Worm (Caenorhabditis elegans) whole organism, L4 larva: Measurements from ENCODE around the gene pals-26.

Experiments used
- F26F4.8 ChIP-seq: fragments of 200-800 bp; sonication (Bioruptor generic); conservative IDR thresholded peaks from 2 replicates; pipeline ENCODE4 v1.3.6; 2022; ENCODE audit warnings: missing genetic modification characterization, missing compliant biosample characterization
- F37D6.2 ChIP-seq: sonication (generic microtip); optimal IDR thresholded peaks from 2 replicates; lab custom pipeline; 2016; ENCODE audit warnings: mild to moderate bottlenecking, missing genetic modification characterization, missing compliant biosample characterization
- T20F7.1 ChIP-seq: fragments of 200-800 bp; sonication (Bioruptor generic); optimal IDR thresholded peaks from 2 replicates; lab custom pipeline; 2018; ENCODE audit warnings: mild to moderate bottlenecking, missing genetic modification characterization, missing compliant biosample characterization
- T26A8.4 ChIP-seq: fragments of 200-800 bp; sonication (Bioruptor generic); IDR thresholded peaks from 2 replicates; pipeline ENCODE4 v1.3.6; 2022; ENCODE audit warnings: missing genetic modification characterization, missing compliant biosample characterization
- ZK546.5 ChIP-seq, 2 experiments: sonication (generic microtip); optimal IDR thresholded peaks; 2 replicates each; lab custom pipeline; 2017; ENCODE audit warnings: missing biosample characterization in 2 of 2, missing genetic modification characterization in 2 of 2
- ceh-32 ChIP-seq: sonication (generic microtip); optimal IDR thresholded peaks from 2 replicates; lab custom pipeline; 2016; ENCODE audit warnings: mild to moderate bottlenecking, missing genetic modification characterization, missing compliant biosample characterization; ENCODE audit not compliant: poor library complexity
- daf-8 ChIP-seq: fragments of 200-800 bp; sonication (Bioruptor generic); IDR thresholded peaks from 2 replicates; pipeline ENCODE4 v1.3.6; 2022; ENCODE audit warnings: missing genetic modification characterization, missing compliant biosample characterization
- dmd-6 ChIP-seq: fragments of 200-800 bp; sonication (Bioruptor generic); IDR thresholded peaks from 2 replicates; pipeline ENCODE4 v1.3.6; 2022; ENCODE audit warnings: missing genetic modification reagents, missing genetic modification characterization, missing compliant biosample characterization
- dmd-9 ChIP-seq: fragments of 200-800 bp; sonication (Bioruptor generic); IDR thresholded peaks from 2 replicates; pipeline ENCODE4 v1.3.6; 2022; ENCODE audit warnings: missing genetic modification reagents, missing genetic modification characterization, missing compliant biosample characterization
- dpl-1 ChIP-seq: fragments of 150-350 bp; optimal IDR thresholded peaks from 2 replicates; lab custom pipeline; 2014; ENCODE audit warnings: missing biosample characterization, missing genetic modification reagents, missing genetic modification characterization
- egl-27 ChIP-seq: sonication (generic microtip); optimal IDR thresholded peaks from 3 replicates; lab custom pipeline; 2017; ENCODE audit warnings: missing biosample characterization, missing genetic modification reagents, missing genetic modification characterization
- egl-43 ChIP-seq: fragments of 200-800 bp; sonication (Bioruptor generic); IDR thresholded peaks from 2 replicates; pipeline ENCODE4 v1.3.6; 2022; ENCODE audit warnings: missing genetic modification reagents, missing genetic modification characterization, missing compliant biosample characterization
- lim-7 ChIP-seq: fragments of 200-800 bp; sonication (Bioruptor generic); IDR thresholded peaks from 2 replicates; pipeline ENCODE4 v1.3.6; 2022; ENCODE audit warnings: missing genetic modification characterization, missing compliant biosample characterization
- lin-38 ChIP-seq: fragments of 200-800 bp; sonication (Bioruptor generic); IDR thresholded peaks from 2 replicates; pipeline ENCODE4 v1.3.6; 2022; ENCODE audit warnings: missing genetic modification reagents, missing genetic modification characterization, missing compliant biosample characterization
- madf-5 ChIP-seq, 2 experiments: fragments of 200-800 bp; sonication (Bioruptor generic); IDR thresholded peaks; 2 replicates each; pipeline ENCODE4 v1.3.6; 2022; ENCODE audit warnings: missing compliant biosample characterization in 2 of 2, missing genetic modification characterization in 2 of 2
- mdl-1 ChIP-seq, 2 experiments: fragments of 150-350 bp in 1 of 2; sonication (generic microtip) in 1 of 2; optimal IDR thresholded peaks; 2 replicates each; lab custom pipeline; 2014 to 2017; ENCODE audit warnings: missing biosample characterization in 2 of 2, missing genetic modification characterization in 2 of 2
- mes-2 ChIP-seq: sonication (generic microtip); optimal IDR thresholded peaks from 2 replicates; lab custom pipeline; 2016; ENCODE audit warnings: missing genotype, mild to moderate bottlenecking, missing genetic modification characterization, missing compliant biosample characterization; ENCODE audit not compliant: poor library complexity, severe bottlenecking
- mxl-3 ChIP-seq: fragments of 200-800 bp; sonication (Bioruptor generic); optimal IDR thresholded peaks from 2 replicates; lab custom pipeline; 2018; ENCODE audit warnings: mild to moderate bottlenecking, missing genetic modification characterization, missing compliant biosample characterization
- nhr-102 ChIP-seq: sonication (generic microtip); optimal IDR thresholded peaks from 2 replicates; lab custom pipeline; 2016; ENCODE audit warnings: mild to moderate bottlenecking, missing genetic modification characterization, moderate library complexity, missing compliant biosample characterization
- nhr-11 ChIP-seq: fragments of 150-350 bp; optimal IDR thresholded peaks from 2 replicates; lab custom pipeline; 2014; ENCODE audit warnings: missing biosample characterization, missing genetic modification characterization
- nhr-111 ChIP-seq: fragments of 200-800 bp; sonication (Bioruptor generic); optimal IDR thresholded peaks from 2 replicates; lab custom pipeline; 2018; ENCODE audit warnings: mild to moderate bottlenecking, missing genetic modification characterization, missing compliant biosample characterization
- nhr-41 ChIP-seq: fragments of 200-800 bp; sonication (Bioruptor generic); IDR thresholded peaks from 2 replicates; pipeline ENCODE4 v1.3.6; 2022; ENCODE audit warnings: missing genetic modification reagents, missing genetic modification characterization, missing compliant biosample characterization
- nhr-42 ChIP-seq: fragments of 200-800 bp; sonication (Bioruptor generic); IDR thresholded peaks from 2 replicates; pipeline ENCODE4 v1.3.6; 2022; ENCODE audit warnings: missing genetic modification characterization, missing compliant biosample characterization
- nhr-77 ChIP-seq: fragments of 150-350 bp; optimal IDR thresholded peaks from 2 replicates; lab custom pipeline; 2014; ENCODE audit warnings: missing biosample characterization, missing genetic modification characterization
- pha-4 ChIP-seq, 2 experiments: fragments of 150-350 bp in 1 of 2; fragments of 200-800 bp in 1 of 2; sonication (Bioruptor generic) in 1 of 2; IDR thresholded peaks in 1 of 2; optimal IDR thresholded peaks in 1 of 2; 2 replicates each; pipeline versions ENCODE4 v1.3.6 to Lab custom; 2014 to 2022; ENCODE audit warnings: missing genetic modification characterization in 2 of 2, missing genetic modification reagents in 2 of 2, missing biosample characterization in 1 of 2, missing compliant biosample characterization in 1 of 2
- php-3 ChIP-seq: fragments of 200-800 bp; sonication (Bioruptor generic); IDR thresholded peaks from 2 replicates; pipeline ENCODE4 v1.3.6; 2022; ENCODE audit warnings: missing genetic modification reagents, missing genetic modification characterization, missing compliant biosample characterization
- pqm-1 ChIP-seq: sonication (generic microtip); optimal IDR thresholded peaks from 2 replicates; lab custom pipeline; 2017; ENCODE audit warnings: missing biosample characterization, missing genetic modification characterization
- snpc-4 ChIP-seq: fragments of 150-350 bp; optimal IDR thresholded peaks from 2 replicates; lab custom pipeline; 2014; ENCODE audit warnings: missing biosample characterization, missing genetic modification characterization
- spr-1 ChIP-seq: sonication (generic microtip); optimal IDR thresholded peaks from 2 replicates; lab custom pipeline; 2016; ENCODE audit warnings: mild to moderate bottlenecking, missing genetic modification characterization, missing compliant biosample characterization
- tra-1 ChIP-seq: fragments of 200-800 bp; sonication (Bioruptor generic); IDR thresholded peaks from 2 replicates; pipeline ENCODE4 v1.3.6; 2022; ENCODE audit warnings: missing genetic modification reagents, missing genetic modification characterization, missing compliant biosample characterization
- unc-62 ChIP-seq, 3 experiments: fragments of 150-350 bp in 1 of 3; sonication (generic microtip); optimal IDR thresholded peaks in 2 of 3; peaks in 1 of 3; 1 replicate in 1 of 3; 2 replicates in 2 of 3; lab custom pipeline; 2014 to 2017; ENCODE audit warnings: missing biosample characterization in 3 of 3, missing genetic modification characterization in 3 of 3, missing genetic modification reagents in 3 of 3, missing genotype in 1 of 3
- zag-1 ChIP-seq: fragments of 150-350 bp; optimal IDR thresholded peaks from 2 replicates; lab custom pipeline; 2014; ENCODE audit warnings: missing biosample characterization, missing genetic modification characterization
- zip-11 ChIP-seq: fragments of 200-800 bp; sonication (Bioruptor generic); IDR thresholded peaks from 2 replicates; pipeline ENCODE4 v1.3.6; 2022; ENCODE audit warnings: missing genetic modification characterization, missing compliant biosample characterization
- zip-2 ChIP-seq: fragments of 150-350 bp; optimal IDR thresholded peaks from 2 replicates; lab custom pipeline; 2014; ENCODE audit warnings: missing biosample characterization, missing genetic modification characterization
- ztf-11 ChIP-seq: fragments of 150-350 bp; optimal IDR thresholded peaks from 2 replicates; lab custom pipeline; 2014; ENCODE audit warnings: missing biosample characterization, missing genetic modification characterization
- ztf-7 ChIP-seq: fragments of 150-350 bp; optimal IDR thresholded peaks from 2 replicates; lab custom pipeline; 2014; ENCODE audit warnings: missing biosample characterization, missing genetic modification characterization

Gene pals-26

DNA sequence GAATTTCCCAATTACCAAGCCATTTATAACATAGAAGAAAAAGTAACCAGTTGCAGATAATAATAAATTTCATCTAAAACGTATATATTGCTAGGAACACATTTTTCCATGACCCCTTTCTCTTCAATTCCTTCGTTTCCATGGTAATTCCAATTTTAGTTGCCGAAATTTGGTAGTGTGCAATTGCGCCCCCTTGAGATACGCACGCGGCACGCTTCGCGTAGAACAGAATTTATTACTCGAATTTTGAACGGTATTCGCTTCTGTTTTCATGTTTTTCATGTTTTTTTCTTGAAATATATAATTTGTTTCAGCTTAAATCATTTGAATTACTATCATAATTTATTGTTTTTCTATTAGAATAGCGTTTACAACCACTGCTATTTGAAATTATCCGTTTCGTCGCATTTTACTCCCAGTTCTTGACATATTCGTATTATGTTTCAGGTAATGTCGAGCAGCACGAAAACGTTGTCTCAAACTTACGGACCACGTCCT is 29.4 kb downstream of the pals-26 start, which contains the start of the genes R07E5.17 and snfc-5:
R07E5.17 (minus strand) TSS at position 98 of the 498 bp plus-strand sequence.
snfc-5 (plus strand) TSS at position 448 of the 498 bp plus-strand sequence.
- TF ChIP-seq pqm-1 (tag; lab: Kevin White, UChicago) (peak; percentile 25), pha-4 (GFP tag; IDR thresholded peaks at IDR 0.05; lab: Robert Waterston, UW) (no peak), pha-4 (tag; optimal IDR thresholded peaks at IDR 0.05; lab: Kevin White, UChicago) (no peak), snpc-4 (tag; lab: Kevin White, UChicago) (no peak), mdl-1 (tag; optimal IDR thresholded peaks at IDR 0.05; lab: Kevin White, UChicago) (peak in 1 of 2 experiments; percentile 21), lin-38 (peak; percentile 82), nhr-77 (tag; lab: Kevin White, UChicago) (peak; percentile 46), dpl-1 (peak; percentile 47)

- TF ChIP-seq zip-2 (tag; lab: Kevin White, UChicago) (no peak), ZK546.5 (tag; optimal IDR thresholded peaks at IDR 0.05; lab: Kevin White, UChicago) (no peak), zip-11 (no peak), daf-8 (GFP tag; lab: Robert Waterston, UW) (no peak), nhr-42 (GFP tag; lab: Robert Waterston, UW) (no peak), dmd-6 (GFP tag; lab: Robert Waterston, UW) (no peak), T20F7.1 (GFP tag; lab: Kevin White, UChicago) (no peak), T26A8.4 (GFP tag; lab: Robert Waterston, UW) (no peak), lin-38 (no peak), zag-1 (tag; lab: Kevin White, UChicago) (no peak), lim-7 (no peak), egl-27 (no peak), F26F4.8 (GFP tag; lab: Robert Waterston, UW) (no peak), nhr-111 (no peak), ztf-11 (no peak), ztf-7 (tag; lab: Kevin White, UChicago) (no peak), dmd-9 (GFP tag; lab: Robert Waterston, UW) (no peak), nhr-102 (tag; lab: Kevin White, UChicago) (no peak)
- TF ChIP-seq, all 104 proteins: peak for 0
These were observed 31.0 kb downstream of the pals-26 start, which contains the start of gene rnp-4 for ce11 chrIII:4405986-4406385. Gene rnp-4, plus strand, starts transcription at chrIII:4406286.

DNA sequence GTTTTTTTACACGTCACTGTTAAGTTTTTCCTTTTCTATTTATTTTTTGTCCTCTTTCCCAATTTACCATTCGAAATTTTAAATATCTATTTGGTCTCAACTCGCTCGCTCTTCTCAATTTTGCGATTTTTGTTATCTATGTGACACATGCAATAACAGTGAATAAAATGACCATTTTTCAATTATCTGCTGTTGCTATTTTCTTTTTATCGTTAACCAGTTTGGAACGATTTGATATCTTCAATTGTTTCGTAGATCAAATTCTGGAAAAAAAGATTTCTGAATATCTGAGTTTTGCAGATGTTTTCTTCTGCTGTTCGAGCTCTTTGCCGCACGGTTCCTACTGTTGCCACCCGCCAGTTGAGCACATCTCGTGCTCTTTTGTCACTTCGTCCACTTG is 32.2 kb downstream of the pals-26 start, which contains the start of gene prdx-3:
prdx-3 (plus strand) TSS at position 301 of the 400 bp plus-strand sequence.
- TF ChIP-seq tra-1 (GFP tag; lab: Robert Waterston, UW): no peak
- no peak for TF ChIP-seq ceh-32 (tag; lab: Kevin White, UChicago)
- no peak for TF ChIP-seq egl-43
- TF ChIP-seq nhr-11: no peak
- 0 out of 2 replicates have a peak, but pooled peaks have one; percentile 9 for TF ChIP-seq lin-38
- TF ChIP-seq unc-62 (GFP tag; optimal IDR thresholded peaks at IDR 0.05 in 1 of 2; lab: Kevin White, UChicago): peak in 1 of 2 experiments; percentile 49
- no peak for TF ChIP-seq unc-62 (tag; optimal IDR thresholded peaks at IDR 0.05; lab: Kevin White, UChicago)
- TF ChIP-seq nhr-41 (GFP tag; lab: Robert Waterston, UW): no peak
- TF ChIP-seq egl-27: no peak
- TF ChIP-seq daf-8 (GFP tag; lab: Robert Waterston, UW): no peak
- TF ChIP-seq pqm-1 (tag; lab: Kevin White, UChicago): no peak
- no peak for TF ChIP-seq mxl-3 (GFP tag; lab: Kevin White, UChicago)
- no peak for TF ChIP-seq nhr-111
- TF ChIP-seq mes-2: no peak
- no peak for TF ChIP-seq madf-5 (GFP tag; IDR thresholded peaks at IDR 0.05; lab: Robert Waterston, UW)
- no peak for TF ChIP-seq F37D6.2 (tag; lab: Kevin White, UChicago)
- TF ChIP-seq php-3 (GFP tag; lab: Robert Waterston, UW): no peak
- TF ChIP-seq spr-1: no peak
